Fruit fly (Drosophila melanogaster) whole organism, embryonic: ENCODE results near the gene Rrp46.

ENCODE experiments used
- Atf-2 ChIP-seq: fragments of 200-800 bp; sonication (Bioruptor generic); optimal IDR thresholded peaks from 2 replicates; lab custom pipeline; 2016; ENCODE audit warnings: missing biosample characterization, missing genetic modification characterization
- Atf3 ChIP-seq: fragments of 200-800 bp; sonication (Bioruptor generic); optimal IDR thresholded peaks from 3 replicates; lab custom pipeline; 2016; ENCODE audit warnings: missing biosample characterization, missing genetic modification characterization
- B-H1 ChIP-seq: fragments of 200-800 bp; sonication (Bioruptor generic); IDR thresholded peaks from 3 replicates; pipeline ENCODE4 v1.3.6; 2022; ENCODE audit warnings: missing biosample characterization, missing genetic modification characterization
- CG10565 ChIP-seq: fragments of 200-800 bp; sonication (Bioruptor generic); optimal IDR thresholded peaks from 3 replicates; lab custom pipeline; 2016; ENCODE audit warnings: missing biosample characterization, mild to moderate bottlenecking, missing genetic modification characterization
- CG11398 ChIP-seq: fragments of 200-800 bp; sonication (Bioruptor generic); optimal IDR thresholded peaks from 2 replicates; lab custom pipeline; 2016; ENCODE audit warnings: missing biosample characterization, missing genetic modification characterization
- CG11504 ChIP-seq: fragments of 200-800 bp; sonication (Bioruptor generic); optimal IDR thresholded peaks from 3 replicates; lab custom pipeline; 2019; ENCODE audit warnings: missing biosample characterization, mild to moderate bottlenecking, missing genetic modification characterization, moderate library complexity
- CG12391 ChIP-seq: fragments of 200-800 bp; sonication (Bioruptor generic); optimal IDR thresholded peaks from 3 replicates; lab custom pipeline; 2018; ENCODE audit warnings: missing biosample characterization, mild to moderate bottlenecking, missing genetic modification characterization, moderate library complexity
- CG12942 ChIP-seq: fragments of 200-800 bp; sonication (Bioruptor generic); optimal IDR thresholded peaks from 3 replicates; lab custom pipeline; 2016; ENCODE audit warnings: missing biosample characterization, missing genetic modification characterization
- CG1603 ChIP-seq: fragments of 200-800 bp; sonication (Bioruptor generic); optimal IDR thresholded peaks from 2 replicates; lab custom pipeline; 2019; ENCODE audit warnings: missing biosample characterization, mild to moderate bottlenecking, missing genetic modification characterization, moderate library complexity
- CG2712 ChIP-seq: fragments of 200-800 bp; optimal IDR thresholded peaks from 3 replicates; lab custom pipeline; 2019; ENCODE audit warnings: missing biosample characterization, mild to moderate bottlenecking, missing genetic modification characterization, moderate library complexity
- CG32532 ChIP-seq: fragments of 200-800 bp; sonication (Bioruptor generic); IDR thresholded peaks from 2 replicates; pipeline ENCODE4 v1.3.6; 2022; ENCODE audit warnings: missing biosample characterization, missing genetic modification characterization
- CG33557 ChIP-seq: fragments of 200-800 bp; sonication (Bioruptor generic); optimal IDR thresholded peaks from 2 replicates; lab custom pipeline; 2019; ENCODE audit warnings: missing biosample characterization, mild to moderate bottlenecking, missing genetic modification characterization, moderate library complexity
- CG3838 ChIP-seq: fragments of 200-800 bp; sonication (Bioruptor generic); optimal IDR thresholded peaks from 3 replicates; lab custom pipeline; 2016; ENCODE audit warnings: missing biosample characterization, missing genetic modification characterization
- CG4424 ChIP-seq: fragments of 200-800 bp; sonication (Bioruptor generic); optimal IDR thresholded peaks from 3 replicates; lab custom pipeline; 2016; ENCODE audit warnings: missing biosample characterization, missing genetic modification characterization
- CG5180 ChIP-seq: fragments of 200-800 bp; sonication (Bioruptor generic); optimal IDR thresholded peaks from 3 replicates; lab custom pipeline; 2017; ENCODE audit warnings: missing biosample characterization, missing genetic modification characterization, mild to moderate bottlenecking, moderate library complexity, missing genetic modification reagents
- CG6689 ChIP-seq: fragments of 200-800 bp; sonication (Bioruptor generic); IDR thresholded peaks from 2 replicates; pipeline ENCODE4 v1.3.6; 2022; ENCODE audit warnings: missing biosample characterization, missing genetic modification characterization
- CG6791 ChIP-seq: fragments of 200-800 bp; sonication (Bioruptor generic); IDR thresholded peaks from 3 replicates; pipeline ENCODE4 v1.3.6; 2022; ENCODE audit warnings: missing biosample characterization, missing genetic modification characterization; ENCODE audit not compliant: partially characterized antibody
- CG6813 ChIP-seq: fragments of 200-800 bp; sonication (Bioruptor generic); optimal IDR thresholded peaks from 2 replicates; lab custom pipeline; 2017; ENCODE audit warnings: missing biosample characterization, missing genetic modification characterization, mild to moderate bottlenecking, moderate library complexity, missing genetic modification reagents
- CG7786 ChIP-seq: fragments of 200-800 bp; sonication (Bioruptor generic); optimal IDR thresholded peaks from 2 replicates; lab custom pipeline; 2016; ENCODE audit warnings: missing biosample characterization, missing genetic modification characterization
- CG8290 ChIP-seq, 3 experiments: fragments of 200-800 bp; sonication (Bioruptor generic); optimal IDR thresholded peaks; 2 replicates each; lab custom pipeline; 2016 to 2019; ENCODE audit warnings: missing biosample characterization in 3 of 3, missing genetic modification characterization in 3 of 3, mild to moderate bottlenecking in 2 of 3, moderate library complexity in 1 of 3
- CG8944 ChIP-seq: fragments of 200-800 bp; sonication (Bioruptor generic); optimal IDR thresholded peaks from 3 replicates; lab custom pipeline; 2016; ENCODE audit warnings: missing biosample characterization, missing genetic modification characterization
- D ChIP-seq, 2 experiments: fragments of 200-800 bp in 1 of 2; fragments of >200 bp in 1 of 2; sonication (Bioruptor generic) in 1 of 2; optimal IDR thresholded peaks; 2 replicates in 1 of 2; 3 replicates in 1 of 2; lab custom pipeline; 2017; ENCODE audit warnings: mild to moderate bottlenecking in 1 of 2, missing biosample characterization in 1 of 2, missing genetic modification characterization in 1 of 2, missing genetic modification reagents in 1 of 2
- HmgZ ChIP-seq: fragments of 200-800 bp; sonication (Bioruptor generic); optimal IDR thresholded peaks from 2 replicates; lab custom pipeline; 2018; ENCODE audit warnings: missing biosample characterization, mild to moderate bottlenecking, missing genetic modification characterization
- Meics ChIP-seq: fragments of 200-800 bp; sonication (Bioruptor generic); optimal IDR thresholded peaks from 2 replicates; lab custom pipeline; 2017; ENCODE audit warnings: missing biosample characterization, mild to moderate bottlenecking, missing genetic modification characterization
- Mes4 ChIP-seq: fragments of 200-800 bp; sonication (Bioruptor generic); optimal IDR thresholded peaks from 2 replicates; lab custom pipeline; 2016; ENCODE audit warnings: missing biosample characterization, missing genetic modification characterization
- NC2α ChIP-seq: fragments of 200-800 bp; sonication (Bioruptor generic); optimal IDR thresholded peaks from 2 replicates; lab custom pipeline; 2016; ENCODE audit warnings: missing biosample characterization, missing genetic modification characterization
- NC2β ChIP-seq: fragments of 200-800 bp; sonication (Bioruptor generic); optimal IDR thresholded peaks from 2 replicates; lab custom pipeline; 2016; ENCODE audit warnings: missing biosample characterization, missing genetic modification characterization
- Pdp1 ChIP-seq, 2 experiments: fragments of 200-800 bp; sonication (Bioruptor generic); optimal IDR thresholded peaks; 3 replicates each; lab custom pipeline; 2016; ENCODE audit warnings: missing biosample characterization in 2 of 2, missing genetic modification characterization in 2 of 2, mild to moderate bottlenecking in 1 of 2, moderate library complexity in 1 of 2
- Stat92E ChIP-seq, 3 experiments: fragments of >200 bp in 2 of 3; fragments of 200-800 bp in 1 of 3; sonication (Bioruptor generic) in 1 of 3; optimal IDR thresholded peaks; 2 replicates each; lab custom pipeline; 2017 to 2019; ENCODE audit warnings: missing biosample characterization in 3 of 3, missing genetic modification characterization in 3 of 3, mild to moderate bottlenecking in 1 of 3, moderate library complexity in 1 of 3
- Taf1 ChIP-seq: fragments of 200-800 bp; sonication (Bioruptor generic); IDR thresholded peaks from 2 replicates; pipeline ENCODE4 v1.3.6; 2022; ENCODE audit warnings: missing biosample characterization, missing genetic modification characterization
- ab ChIP-seq: fragments of 200-800 bp; sonication (Bioruptor generic); optimal IDR thresholded peaks from 2 replicates; lab custom pipeline; 2016; ENCODE audit warnings: missing biosample characterization, missing genetic modification characterization
- al ChIP-seq: fragments of 200-800 bp; sonication (Bioruptor generic); IDR thresholded peaks from 2 replicates; pipeline ENCODE4 v1.3.6; 2022; ENCODE audit warnings: missing biosample characterization, missing genetic modification characterization
- ato ChIP-seq: fragments of 200-800 bp; sonication (Bioruptor generic); IDR thresholded peaks from 2 replicates; pipeline ENCODE4 v1.3.6; 2022; ENCODE audit warnings: missing biosample characterization, missing genetic modification characterization; ENCODE audit not compliant: partially characterized antibody
- cg ChIP-seq: fragments of 200-800 bp; sonication (Bioruptor generic); optimal IDR thresholded peaks from 3 replicates; lab custom pipeline; 2019; ENCODE audit warnings: missing biosample characterization, mild to moderate bottlenecking, missing genetic modification characterization, moderate library complexity
- chm ChIP-seq: fragments of 200-800 bp; sonication (Bioruptor generic); IDR thresholded peaks from 2 replicates; pipeline ENCODE4 v1.3.6; 2022; ENCODE audit warnings: missing biosample characterization, missing genetic modification characterization
- chn ChIP-seq: fragments of 200-800 bp; sonication (Bioruptor generic); optimal IDR thresholded peaks from 2 replicates; lab custom pipeline; 2016; ENCODE audit warnings: missing biosample characterization, missing genetic modification characterization
- cwo ChIP-seq: fragments of 200-800 bp; sonication (Bioruptor generic); optimal IDR thresholded peaks from 3 replicates; lab custom pipeline; 2017; ENCODE audit warnings: missing biosample characterization, missing genetic modification characterization, mild to moderate bottlenecking, moderate library complexity, missing genetic modification reagents
- dimm ChIP-seq: fragments of 200-800 bp; sonication (Bioruptor generic); IDR thresholded peaks from 2 replicates; pipeline ENCODE4 v1.3.6; 2022; ENCODE audit warnings: missing biosample characterization, missing genetic modification characterization
- dmrt99B ChIP-seq: fragments of 200-800 bp; sonication (Bioruptor generic); optimal IDR thresholded peaks from 2 replicates; lab custom pipeline; 2018; ENCODE audit warnings: missing biosample characterization, mild to moderate bottlenecking, missing genetic modification characterization, moderate library complexity
- emc ChIP-seq: fragments of 200-800 bp; sonication (Bioruptor generic); optimal IDR thresholded peaks from 2 replicates; lab custom pipeline; 2016; ENCODE audit warnings: missing biosample characterization, missing genetic modification characterization
- exex ChIP-seq: fragments of 200-800 bp; sonication (Bioruptor generic); optimal IDR thresholded peaks from 4 replicates; lab custom pipeline; 2018; ENCODE audit warnings: missing biosample characterization, mild to moderate bottlenecking, missing genetic modification characterization, moderate library complexity
- gem ChIP-seq: fragments of 200-800 bp; sonication (Bioruptor generic); optimal IDR thresholded peaks from 2 replicates; lab custom pipeline; 2019; ENCODE audit warnings: missing biosample characterization, mild to moderate bottlenecking, missing genetic modification characterization, moderate library complexity
- grn ChIP-seq: fragments of 200-800 bp; sonication (Bioruptor generic); optimal IDR thresholded peaks from 3 replicates; lab custom pipeline; 2017; ENCODE audit warnings: missing biosample characterization, missing genetic modification characterization
- h ChIP-seq: fragments of >200 bp; optimal IDR thresholded peaks from 2 replicates; lab custom pipeline; 2017
- kni ChIP-seq: fragments of 200-800 bp; sonication (Bioruptor generic); optimal IDR thresholded peaks from 3 replicates; lab custom pipeline; 2017; ENCODE audit warnings: mild to moderate bottlenecking, missing biosample characterization, missing genetic modification reagents, missing genetic modification characterization
- lab ChIP-seq: fragments of 200-800 bp; sonication (Bioruptor generic); optimal IDR thresholded peaks from 3 replicates; lab custom pipeline; 2017; ENCODE audit warnings: missing biosample characterization, missing genetic modification characterization, mild to moderate bottlenecking, moderate library complexity, missing genetic modification reagents
- sens ChIP-seq: fragments of 200-800 bp; sonication (Bioruptor generic); peaks from one replicate; lab custom pipeline; 2016; ENCODE audit warnings: missing biosample characterization, missing genetic modification characterization
- ssp ChIP-seq: fragments of 200-800 bp; sonication (Bioruptor generic); IDR thresholded peaks from 2 replicates; pipeline ENCODE4 v1.3.6; 2022; ENCODE audit warnings: missing biosample characterization, missing genetic modification characterization
- toy ChIP-seq: fragments of 200-800 bp; sonication (Bioruptor generic); IDR thresholded peaks from 2 replicates; pipeline ENCODE4 v1.3.6; 2022; ENCODE audit warnings: missing biosample characterization, missing genetic modification characterization

The Rrp46 gene

dm6 chr3R:10377849-10378248 lies 35.3 kb upstream of the Rrp46 start, which contains the start of gene Rfx (continued):
- TF ChIP-seq toy = no peak
- peak; percentile 15 for TF ChIP-seq Mes4
- TF ChIP-seq ssp (GFP tag; lab: Robert Waterston, UW) = no peak
- no peak for TF ChIP-seq Stat92E (GFP tag; optimal IDR thresholded peaks at IDR 0.05; lab: Kevin White, UChicago)
- no peak for TF ChIP-seq Atf-2 (GFP tag; lab: Kevin White, UChicago)
- TF ChIP-seq chm (GFP tag; lab: Robert Waterston, UW) = no peak
- TF ChIP-seq CG10565 (GFP tag; lab: Kevin White, UChicago) = no peak
- no peak for TF ChIP-seq ato (GFP tag; lab: Robert Waterston, UW)
- TF ChIP-seq B-H1 (GFP tag; lab: Robert Waterston, UW) = no peak
- TF ChIP-seq dmrt99B = no peak
- TF ChIP-seq CG4424 (GFP tag; lab: Kevin White, UChicago) = no peak
- TF ChIP-seq al (GFP tag; lab: Robert Waterston, UW) = no peak
- TF ChIP-seq chn (GFP tag; lab: Kevin White, UChicago) = no peak
- no peak for TF ChIP-seq CG12942 (GFP tag; lab: Kevin White, UChicago)
- peak; percentile 23 for TF ChIP-seq NC2β (GFP tag; lab: Kevin White, UChicago)
- no peak for TF ChIP-seq ab (GFP tag; lab: Kevin White, UChicago)
- no peak for TF ChIP-seq h (lab: Kevin White, UChicago)
- TF ChIP-seq exex (tag; lab: Kevin White, UChicago) = peak; percentile 16
- no peak for TF ChIP-seq emc (GFP tag; lab: Kevin White, UChicago)
- peak; percentile 75 for TF ChIP-seq sens (GFP tag; lab: Kevin White, UChicago)
- no peak for TF ChIP-seq CG6689 (GFP tag; lab: Robert Waterston, UW)
- TF ChIP-seq NC2α (GFP tag; lab: Kevin White, UChicago) = no peak
- peak; percentile 7 for TF ChIP-seq Meics (GFP tag; lab: Kevin White, UChicago)
- no peak for TF ChIP-seq CG3838
- TF ChIP-seq CG8944 (GFP tag; lab: Kevin White, UChicago) = no peak
- TF ChIP-seq CG11398 = peak; percentile 28
- no peak for TF ChIP-seq dimm (GFP tag; lab: Robert Waterston, UW)
- no peak for TF ChIP-seq CG33557 (GFP tag; lab: Kevin White, UChicago)
- TF ChIP-seq CG7786 (GFP tag; lab: Kevin White, UChicago) = peak; percentile 15
- no peak for TF ChIP-seq D (optimal IDR thresholded peaks at IDR 0.05; lab: Kevin White, UChicago)
- TF ChIP-seq D (GFP tag; optimal IDR thresholded peaks at IDR 0.05; lab: Kevin White, UChicago) = no peak
- TF ChIP-seq grn (GFP tag; lab: Kevin White, UChicago) = no peak
- TF ChIP-seq Atf3 = no peak

- no peak for TF ChIP-seq HmgZ
- TF ChIP-seq sens (GFP tag; lab: Kevin White, UChicago) = peak; percentile 30
- TF ChIP-seq CG11504 (tag; lab: Kevin White, UChicago) = peak; percentile 5
- peak; percentile 2 for TF ChIP-seq gem (tag; lab: Kevin White, UChicago)
These were observed 34.1 kb upstream of the Rrp46 start for dm6 chr3R:10378989-10379388.

- peak; percentile 95 for TF ChIP-seq CG5180 (GFP tag; lab: Kevin White, UChicago)
- TF ChIP-seq CG1603 = no peak
- peak; percentile 16 for TF ChIP-seq cg (GFP tag; lab: Kevin White, UChicago)
- no peak for TF ChIP-seq CG6813 (GFP tag; lab: Kevin White, UChicago)
- no peak for TF ChIP-seq chm (GFP tag; lab: Robert Waterston, UW)
- no peak for TF ChIP-seq CG6791 (GFP tag; lab: Robert Waterston, UW)
- peak in 1 of 2 experiments; percentile 64 for TF ChIP-seq Pdp1 (GFP tag; optimal IDR thresholded peaks at IDR 0.05; lab: Kevin White, UChicago)
- TF ChIP-seq CG8290 (GFP tag; optimal IDR thresholded peaks at IDR 0.05; lab: Kevin White, UChicago) = no peak
- peak in 1 of 2 experiments; percentile 2 for TF ChIP-seq CG8290 (tag; optimal IDR thresholded peaks at IDR 0.05; lab: Kevin White, UChicago)
- no peak for TF ChIP-seq CG2712 (tag; lab: Kevin White, UChicago)
- peak; percentile 38 for TF ChIP-seq kni
- peak; percentile 58 for TF ChIP-seq cwo (GFP tag; lab: Kevin White, UChicago)
- TF ChIP-seq CG32532 (GFP tag; lab: Robert Waterston, UW) = no peak
- no peak for TF ChIP-seq CG12391
- no peak for TF ChIP-seq lab (GFP tag; lab: Kevin White, UChicago)
- TF ChIP-seq B-H1 (GFP tag; lab: Robert Waterston, UW) = no peak
- TF ChIP-seq Taf1 (GFP tag; lab: Robert Waterston, UW) = no peak
These were observed 33.7 kb upstream of the Rrp46 start for dm6 chr3R:10379409-10379808.
